Fruit fly (Drosophila melanogaster) whole organism, pupa: Measurements from ENCODE around the gene CG12991.

Experiments
- CG13204 ChIP-seq: fragments of 200-800 bp; sonication (Bioruptor generic); optimal IDR thresholded peaks from 2 replicates; lab custom pipeline; 2018; ENCODE audit warnings: missing biosample characterization, mild to moderate bottlenecking, missing genetic modification characterization, moderate library complexity
- CG14655 ChIP-seq: fragments of 200-800 bp; sonication (Bioruptor generic); optimal IDR thresholded peaks from 3 replicates; lab custom pipeline; 2017; ENCODE audit warnings: mild to moderate bottlenecking, missing biosample characterization, missing genetic modification reagents, missing genetic modification characterization
- CG15710 ChIP-seq: fragments of 200-800 bp; sonication (Bioruptor generic); optimal IDR thresholded peaks from 2 replicates; lab custom pipeline; 2018; ENCODE audit warnings: missing biosample characterization, mild to moderate bottlenecking, missing genetic modification characterization, moderate library complexity
- CG9948 ChIP-seq: fragments of 200-800 bp; sonication (Bioruptor generic); optimal IDR thresholded peaks from 2 replicates; lab custom pipeline; 2018; ENCODE audit warnings: missing biosample characterization, mild to moderate bottlenecking, missing genetic modification characterization, moderate library complexity
- Snoo ChIP-seq: fragments of 200-800 bp; sonication (Bioruptor generic); optimal IDR thresholded peaks from 3 replicates; lab custom pipeline; 2017; ENCODE audit warnings: missing biosample characterization, mild to moderate bottlenecking, missing genetic modification characterization, inconsistent platforms

DNA sequence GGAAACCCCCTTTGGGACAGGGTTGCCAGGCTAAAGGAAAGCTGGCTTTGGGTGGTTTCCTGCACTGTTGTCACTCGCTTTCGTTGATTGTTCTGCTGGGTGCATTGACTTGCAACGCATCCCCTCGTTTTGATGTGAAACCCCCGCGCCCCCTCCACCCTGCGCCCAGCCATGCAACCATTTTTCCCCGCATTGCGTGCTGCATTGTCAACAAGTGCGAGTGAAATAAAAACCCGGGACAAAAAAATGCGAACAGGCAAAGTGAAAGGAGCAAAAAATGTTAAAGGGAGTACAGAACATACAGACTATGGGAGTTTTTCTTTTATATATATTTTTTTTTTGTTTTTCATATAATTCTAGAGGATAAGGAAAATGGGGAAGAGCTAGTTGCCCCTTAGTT lies 41.3 kb upstream of the CG12991 start:
- TF ChIP-seq CG13204 (GFP tag; lab: Kevin White, UChicago) (no peak), CG9948 (tag; lab: Kevin White, UChicago) (no peak), CG15710 (no peak), Snoo (no peak), CG14655 (no peak)
